Worm (Caenorhabditis elegans) whole organism, late embryonic: ENCODE results near the gene eor-2.

Source experiments
- ama-1 ChIP-seq: fragments of 150-350 bp; optimal IDR thresholded peaks from 2 replicates; lab custom pipeline; 2014
- ceh-24 ChIP-seq: sonication (generic microtip); optimal IDR thresholded peaks from 2 replicates; lab custom pipeline; 2016; ENCODE audit warnings: mild to moderate bottlenecking, missing genetic modification characterization, missing compliant biosample characterization
- ceh-9 ChIP-seq: sonication (generic microtip); optimal IDR thresholded peaks from 2 replicates; lab custom pipeline; 2016; ENCODE audit warnings: mild to moderate bottlenecking, missing genetic modification characterization, inconsistent platforms, missing compliant biosample characterization
- ets-4 ChIP-seq: sonication (generic microtip); optimal IDR thresholded peaks from 2 replicates; lab custom pipeline; 2016; ENCODE audit warnings: missing genetic modification characterization, missing compliant biosample characterization
- gmeb-2 ChIP-seq: sonication (generic microtip); optimal IDR thresholded peaks from 2 replicates; lab custom pipeline; 2016; ENCODE audit warnings: missing genetic modification characterization, inconsistent platforms, missing compliant biosample characterization
- mec-3 ChIP-seq: sonication (generic microtip); optimal IDR thresholded peaks from 2 replicates; lab custom pipeline; 2016; ENCODE audit warnings: borderline replicate concordance, missing genetic modification characterization, missing compliant biosample characterization
- nhr-11 ChIP-seq: fragments of 150-350 bp; optimal IDR thresholded peaks from 2 replicates; lab custom pipeline; 2014; ENCODE audit warnings: missing biosample characterization, missing genetic modification characterization
- npax-4 ChIP-seq: sonication (generic microtip); optimal IDR thresholded peaks from 2 replicates; lab custom pipeline; 2016; ENCODE audit warnings: missing genetic modification characterization, missing compliant biosample characterization
- pha-4 ChIP-seq: fragments of 150-350 bp; optimal IDR thresholded peaks from 2 replicates; lab custom pipeline; 2018; ENCODE audit warnings: missing biosample characterization, missing genetic modification reagents, missing genetic modification characterization
- sdc-2 ChIP-seq: sonication (generic microtip); optimal IDR thresholded peaks from 2 replicates; lab custom pipeline; 2016; ENCODE audit warnings: missing genotype, missing genetic modification characterization, missing compliant biosample characterization
- unc-86 ChIP-seq: sonication (generic microtip); optimal IDR thresholded peaks from 2 replicates; lab custom pipeline; 2016; ENCODE audit warnings: missing genetic modification characterization, missing compliant biosample characterization

- TF ChIP-seq ceh-24 (tag; lab: Kevin White, UChicago) = no peak
- no peak for TF ChIP-seq ama-1 (lab: Kevin White, UChicago)
- TF ChIP-seq ceh-9 (tag; lab: Kevin White, UChicago) = no peak
- no peak for TF ChIP-seq nhr-11 (tag; lab: Kevin White, UChicago)
- TF ChIP-seq mec-3 (tag; lab: Kevin White, UChicago) = no peak
- TF ChIP-seq unc-86 (tag; lab: Kevin White, UChicago) = no peak
- no peak for TF ChIP-seq npax-4
- TF ChIP-seq gmeb-2 (tag; lab: Kevin White, UChicago) = no peak
- no peak for TF ChIP-seq pha-4 (tag; lab: Kevin White, UChicago)
- no peak for TF ChIP-seq ets-4 (tag; lab: Kevin White, UChicago)
- no peak for TF ChIP-seq sdc-2 (tag; lab: Kevin White, UChicago)
Observed at ce11 chrX:14566047-14566446, 36.8 kb upstream of the eor-2 start.
